Worm (Caenorhabditis elegans) whole organism, L4 larva: ENCODE measurements around the gene sup-18.
A peak's percentile ranks its signal among the peaks of the same experiment; 100 is the strongest.

Source experiments
- D1046.2 ChIP-seq: fragments of 200-800 bp; sonication (Bioruptor generic); IDR thresholded peaks from 2 replicates; pipeline ENCODE4 v1.3.6; 2022; ENCODE audit warnings: missing genetic modification characterization, missing compliant biosample characterization
- F10B5.3 ChIP-seq: sonication (generic microtip); optimal IDR thresholded peaks from 2 replicates; lab custom pipeline; 2016; ENCODE audit warnings: mild to moderate bottlenecking, missing genetic modification characterization, missing compliant biosample characterization
- F37D6.2 ChIP-seq: sonication (generic microtip); optimal IDR thresholded peaks from 2 replicates; lab custom pipeline; 2016; ENCODE audit warnings: mild to moderate bottlenecking, missing genetic modification characterization, missing compliant biosample characterization
- T20F7.1 ChIP-seq: fragments of 200-800 bp; sonication (Bioruptor generic); optimal IDR thresholded peaks from 2 replicates; lab custom pipeline; 2018; ENCODE audit warnings: mild to moderate bottlenecking, missing genetic modification characterization, missing compliant biosample characterization
- T26A8.4 ChIP-seq: fragments of 200-800 bp; sonication (Bioruptor generic); IDR thresholded peaks from 2 replicates; pipeline ENCODE4 v1.3.6; 2022; ENCODE audit warnings: missing genetic modification characterization, missing compliant biosample characterization
- Y48G9A.11 ChIP-seq: fragments of 200-800 bp; sonication (Bioruptor generic); IDR thresholded peaks from 2 replicates; pipeline ENCODE4 v1.3.6; 2022; ENCODE audit warnings: missing genetic modification reagents, missing genetic modification characterization, missing compliant biosample characterization
- Y75B8A.6 ChIP-seq: fragments of 200-800 bp; sonication (Bioruptor generic); IDR thresholded peaks from 2 replicates; pipeline ENCODE4 v1.3.6; 2022; ENCODE audit warnings: missing genetic modification reagents, missing genetic modification characterization, missing compliant biosample characterization
- ceh-28 ChIP-seq: fragments of 150-350 bp; optimal IDR thresholded peaks from 2 replicates; lab custom pipeline; 2014; ENCODE audit warnings: missing biosample characterization, missing genetic modification reagents, missing genetic modification characterization
- ceh-44 ChIP-seq: fragments of 200-800 bp; sonication (Bioruptor generic); IDR thresholded peaks from 2 replicates; pipeline ENCODE4 v1.3.6; 2022; ENCODE audit warnings: missing genetic modification reagents, missing genetic modification characterization, missing compliant biosample characterization
- ceh-62 ChIP-seq: sonication (generic microtip); optimal IDR thresholded peaks from 2 replicates; lab custom pipeline; 2017; ENCODE audit warnings: missing biosample characterization, missing genetic modification characterization
- ceh-82 ChIP-seq: sonication (generic microtip); optimal IDR thresholded peaks from 2 replicates; lab custom pipeline; 2017; ENCODE audit warnings: missing biosample characterization, missing genetic modification characterization
- ces-1 ChIP-seq: fragments of 150-350 bp; sonication (generic microtip); optimal IDR thresholded peaks from 4 replicates; lab custom pipeline; 2014; ENCODE audit warnings: missing biosample characterization, missing genetic modification reagents, missing genetic modification characterization
- cey-2 ChIP-seq: sonication (generic microtip); optimal IDR thresholded peaks from 3 replicates; lab custom pipeline; 2017; ENCODE audit warnings: missing genetic modification characterization, mild to moderate bottlenecking, missing compliant biosample characterization, antibody characterized with exemption, borderline replicate concordance; ENCODE audit not compliant: insufficient read depth
- ctbp-1 ChIP-seq: fragments of 200-800 bp; sonication (Bioruptor generic); IDR thresholded peaks from 2 replicates; pipeline ENCODE4 v1.3.6; 2022; ENCODE audit warnings: missing genetic modification reagents, missing genetic modification characterization, missing compliant biosample characterization
- daf-8 ChIP-seq: fragments of 200-800 bp; sonication (Bioruptor generic); IDR thresholded peaks from 2 replicates; pipeline ENCODE4 v1.3.6; 2022; ENCODE audit warnings: missing genetic modification characterization, missing compliant biosample characterization
- dmd-6 ChIP-seq: fragments of 200-800 bp; sonication (Bioruptor generic); IDR thresholded peaks from 2 replicates; pipeline ENCODE4 v1.3.6; 2022; ENCODE audit warnings: missing genetic modification reagents, missing genetic modification characterization, missing compliant biosample characterization
- dmd-9 ChIP-seq: fragments of 200-800 bp; sonication (Bioruptor generic); IDR thresholded peaks from 2 replicates; pipeline ENCODE4 v1.3.6; 2022; ENCODE audit warnings: missing genetic modification reagents, missing genetic modification characterization, missing compliant biosample characterization
- dpl-1 ChIP-seq: fragments of 150-350 bp; optimal IDR thresholded peaks from 2 replicates; lab custom pipeline; 2014; ENCODE audit warnings: missing biosample characterization, missing genetic modification reagents, missing genetic modification characterization
- dve-1 ChIP-seq: sonication (generic microtip); optimal IDR thresholded peaks from 2 replicates; lab custom pipeline; 2017; ENCODE audit warnings: antibody characterized with exemption, mild to moderate bottlenecking, missing genetic modification characterization, missing compliant biosample characterization; ENCODE audit not compliant: insufficient read depth
- fkh-10 ChIP-seq: fragments of 150-350 bp; optimal IDR thresholded peaks from 2 replicates; lab custom pipeline; 2014; ENCODE audit warnings: missing biosample characterization, missing genetic modification reagents, missing genetic modification characterization
- hif-1 ChIP-seq, 2 experiments: sonication (generic microtip); optimal IDR thresholded peaks; 2 replicates each; lab custom pipeline; 2016 to 2017; ENCODE audit warnings: missing compliant biosample characterization in 2 of 2, missing genetic modification characterization in 2 of 2, missing genetic modification reagents in 2 of 2, missing genotype in 2 of 2, mild to moderate bottlenecking in 1 of 2
- hlh-11 ChIP-seq: fragments of 200-800 bp; sonication (Bioruptor generic); optimal IDR thresholded peaks from 2 replicates; lab custom pipeline; 2018; ENCODE audit warnings: mild to moderate bottlenecking, missing genetic modification characterization, missing compliant biosample characterization
- hlh-30 ChIP-seq: sonication (generic microtip); optimal IDR thresholded peaks from 2 replicates; lab custom pipeline; 2017; ENCODE audit warnings: antibody characterized with exemption, mild to moderate bottlenecking, missing genetic modification characterization, missing compliant biosample characterization; ENCODE audit not compliant: insufficient read depth
- jun-1 ChIP-seq: fragments of 150-350 bp; optimal IDR thresholded peaks from 2 replicates; lab custom pipeline; 2014; ENCODE audit warnings: missing biosample characterization, missing genetic modification reagents, missing genetic modification characterization
- lin-15B ChIP-seq: fragments of 150-350 bp; sonication (generic microtip); optimal IDR thresholded peaks from 3 replicates; lab custom pipeline; 2014; ENCODE audit warnings: missing biosample characterization, missing genetic modification characterization
- lin-29 ChIP-seq: fragments of 200-800 bp; sonication (Bioruptor generic); IDR thresholded peaks from 2 replicates; pipeline ENCODE4 v1.3.6; 2022; ENCODE audit warnings: missing genetic modification reagents, missing genetic modification characterization, missing compliant biosample characterization
- lin-38 ChIP-seq: fragments of 200-800 bp; sonication (Bioruptor generic); IDR thresholded peaks from 2 replicates; pipeline ENCODE4 v1.3.6; 2022; ENCODE audit warnings: missing genetic modification reagents, missing genetic modification characterization, missing compliant biosample characterization
- lin-39 ChIP-seq: fragments of 150-350 bp; optimal IDR thresholded peaks from 2 replicates; lab custom pipeline; 2014; ENCODE audit warnings: missing biosample characterization, missing genetic modification reagents, missing genetic modification characterization
- lsy-2 ChIP-seq, 2 experiments: fragments of 150-350 bp in 1 of 2; sonication (generic microtip) in 1 of 2; optimal IDR thresholded peaks; 2 replicates each; lab custom pipeline; 2014 to 2017; ENCODE audit warnings: missing biosample characterization in 2 of 2, missing genetic modification characterization in 2 of 2
- madf-5 ChIP-seq, 2 experiments: fragments of 200-800 bp; sonication (Bioruptor generic); IDR thresholded peaks; 2 replicates each; pipeline ENCODE4 v1.3.6; 2022; ENCODE audit warnings: missing compliant biosample characterization in 2 of 2, missing genetic modification characterization in 2 of 2
- mdl-1 ChIP-seq, 2 experiments: fragments of 150-350 bp in 1 of 2; sonication (generic microtip) in 1 of 2; optimal IDR thresholded peaks; 2 replicates each; lab custom pipeline; 2014 to 2017; ENCODE audit warnings: missing biosample characterization in 2 of 2, missing genetic modification characterization in 2 of 2
- mep-1 ChIP-seq: fragments of 150-350 bp; sonication (generic microtip); optimal IDR thresholded peaks from 3 replicates; lab custom pipeline; 2014; ENCODE audit warnings: missing biosample characterization, missing genetic modification characterization
- mes-2 ChIP-seq: sonication (generic microtip); optimal IDR thresholded peaks from 2 replicates; lab custom pipeline; 2016; ENCODE audit warnings: missing genotype, mild to moderate bottlenecking, missing genetic modification characterization, missing compliant biosample characterization; ENCODE audit not compliant: poor library complexity, severe bottlenecking
- nhr-10 ChIP-seq: fragments of 150-350 bp; optimal IDR thresholded peaks from 2 replicates; lab custom pipeline; 2014; ENCODE audit warnings: missing biosample characterization, missing genetic modification characterization
- nhr-11 ChIP-seq: fragments of 150-350 bp; optimal IDR thresholded peaks from 2 replicates; lab custom pipeline; 2014; ENCODE audit warnings: missing biosample characterization, missing genetic modification characterization
- nhr-48 ChIP-seq: sonication (generic microtip); optimal IDR thresholded peaks from 2 replicates; lab custom pipeline; 2016; ENCODE audit warnings: mild to moderate bottlenecking, missing genetic modification characterization, missing compliant biosample characterization
- nhr-76 ChIP-seq: fragments of 150-350 bp; optimal IDR thresholded peaks from 2 replicates; lab custom pipeline; 2014; ENCODE audit warnings: missing biosample characterization, missing genetic modification characterization
- pqm-1 ChIP-seq: sonication (generic microtip); optimal IDR thresholded peaks from 2 replicates; lab custom pipeline; 2017; ENCODE audit warnings: missing biosample characterization, missing genetic modification characterization
- sdz-12 ChIP-seq: fragments of 200-800 bp; sonication (Bioruptor generic); optimal IDR thresholded peaks from 2 replicates; lab custom pipeline; 2018; ENCODE audit warnings: mild to moderate bottlenecking, missing genetic modification characterization, missing compliant biosample characterization
- snpc-1.2 ChIP-seq: fragments of 200-800 bp; sonication (Bioruptor generic); IDR thresholded peaks from 2 replicates; pipeline ENCODE4 v1.3.6; 2022; ENCODE audit warnings: missing genetic modification reagents, missing genetic modification characterization, missing compliant biosample characterization
- tag-97 ChIP-seq: fragments of 200-800 bp; sonication (Bioruptor generic); IDR thresholded peaks from 2 replicates; pipeline ENCODE4 v1.3.6; 2022; ENCODE audit warnings: missing genetic modification characterization, missing compliant biosample characterization
- zag-1 ChIP-seq: fragments of 150-350 bp; optimal IDR thresholded peaks from 2 replicates; lab custom pipeline; 2014; ENCODE audit warnings: missing biosample characterization, missing genetic modification characterization
- zfp-2 ChIP-seq: sonication (generic microtip); optimal IDR thresholded peaks from 2 replicates; lab custom pipeline; 2016; ENCODE audit warnings: mild to moderate bottlenecking, missing genetic modification characterization, missing compliant biosample characterization
- zip-2 ChIP-seq: fragments of 150-350 bp; optimal IDR thresholded peaks from 2 replicates; lab custom pipeline; 2014; ENCODE audit warnings: missing biosample characterization, missing genetic modification characterization
- ztf-7 ChIP-seq: fragments of 150-350 bp; optimal IDR thresholded peaks from 2 replicates; lab custom pipeline; 2014; ENCODE audit warnings: missing biosample characterization, missing genetic modification characterization

The sup-18 gene

DNA sequence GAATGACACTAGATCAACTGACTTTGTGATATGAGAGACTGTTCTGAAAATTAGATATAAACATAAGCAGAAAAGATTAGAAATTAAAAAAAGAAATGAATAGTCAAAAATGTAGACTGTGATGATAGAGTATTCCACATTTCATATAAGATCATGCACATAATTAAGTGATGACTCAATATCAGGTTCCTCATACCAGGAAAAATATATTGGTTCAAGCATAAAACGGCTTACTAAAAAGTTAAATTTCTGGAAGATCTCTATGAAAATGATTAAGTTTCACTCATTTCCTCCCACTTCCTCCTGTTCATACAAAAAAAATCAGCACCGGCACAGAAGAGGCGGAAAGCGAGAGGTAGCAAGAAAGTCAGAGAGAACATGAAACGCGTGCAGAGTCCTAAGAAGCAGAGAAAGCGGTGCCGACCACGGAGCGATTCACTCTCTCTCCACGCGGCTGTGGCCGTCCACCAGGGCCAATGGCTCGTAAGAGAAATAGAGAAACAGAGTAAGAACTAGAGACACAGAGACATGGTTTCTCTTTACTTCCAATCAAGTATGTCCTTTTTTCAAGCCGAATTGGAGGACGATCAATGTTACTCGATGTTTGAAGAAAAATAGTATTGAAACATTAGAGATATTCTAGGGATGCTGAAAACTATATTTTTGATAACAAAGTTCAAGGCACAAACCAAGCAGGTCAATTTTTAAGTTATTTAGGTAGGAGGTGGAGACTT lies 13.0 kb upstream of the sup-18 start, which contains the start of the genes ZK688.5 and fahd-1 (continued):
- TF ChIP-seq jun-1 (tag; lab: Kevin White, UChicago) = no peak
- TF ChIP-seq nhr-10 (tag; lab: Kevin White, UChicago) = peak; percentile 45
- no peak for TF ChIP-seq zag-1 (tag; lab: Kevin White, UChicago)
- peak; percentile 72 for TF ChIP-seq dmd-6 (GFP tag; lab: Robert Waterston, UW)
- peak; percentile 57 for TF ChIP-seq ctbp-1 (GFP tag; lab: Robert Waterston, UW)
- TF ChIP-seq nhr-48 = peak; percentile 31
- no peak for TF ChIP-seq ztf-7 (tag; lab: Kevin White, UChicago)
- TF ChIP-seq mdl-1 (tag; optimal IDR thresholded peaks at IDR 0.05; lab: Kevin White, UChicago) = peak; percentile 68 to 94
- no peak for TF ChIP-seq snpc-1.2
- TF ChIP-seq cey-2 (tag; lab: Kevin White, UChicago) = no peak
- TF ChIP-seq dpl-1 (GFP tag; lab: Kevin White, UChicago) = peak; percentile 52
- peak; percentile 72 for TF ChIP-seq mes-2 (tag; lab: Kevin White, UChicago)
- TF ChIP-seq ces-1 (GFP tag; lab: Kevin White, UChicago) = no peak
- peak; percentile 78 for TF ChIP-seq nhr-11 (tag; lab: Kevin White, UChicago)
- no peak for TF ChIP-seq nhr-76 (tag; lab: Kevin White, UChicago)
- peak; percentile 88 for TF ChIP-seq mep-1 (tag; lab: Kevin White, UChicago)
- no peak for TF ChIP-seq Y75B8A.6 (GFP tag; lab: Robert Waterston, UW)
- no peak for TF ChIP-seq F10B5.3 (tag; lab: Kevin White, UChicago)
- TF ChIP-seq ceh-28 (tag; lab: Kevin White, UChicago) = no peak
- TF ChIP-seq ceh-62 (tag; lab: Kevin White, UChicago) = no peak
- no peak for TF ChIP-seq F37D6.2
- no peak for TF ChIP-seq D1046.2 (GFP tag; lab: Robert Waterston, UW)
- TF ChIP-seq lin-39 (tag; lab: Kevin White, UChicago) = no peak
- TF ChIP-seq pqm-1 (tag; lab: Kevin White, UChicago) = peak; percentile 48
- TF ChIP-seq tag-97 = no peak
- peak in 1 of 2 experiments; percentile 68 for TF ChIP-seq hif-1 (tag; optimal IDR thresholded peaks at IDR 0.05; lab: Kevin White, UChicago)
- TF ChIP-seq lin-38 (GFP tag; lab: Robert Waterston, UW) = peak; percentile 55
- peak; percentile 18; the same call in 1 of the 2 replicates for TF ChIP-seq T26A8.4
- peak; percentile 48 for TF ChIP-seq fkh-10 (GFP tag; lab: Kevin White, UChicago)
- no peak for TF ChIP-seq lin-15B (tag; lab: Kevin White, UChicago)
- no peak for TF ChIP-seq ceh-82 (tag; lab: Kevin White, UChicago)

DNA sequence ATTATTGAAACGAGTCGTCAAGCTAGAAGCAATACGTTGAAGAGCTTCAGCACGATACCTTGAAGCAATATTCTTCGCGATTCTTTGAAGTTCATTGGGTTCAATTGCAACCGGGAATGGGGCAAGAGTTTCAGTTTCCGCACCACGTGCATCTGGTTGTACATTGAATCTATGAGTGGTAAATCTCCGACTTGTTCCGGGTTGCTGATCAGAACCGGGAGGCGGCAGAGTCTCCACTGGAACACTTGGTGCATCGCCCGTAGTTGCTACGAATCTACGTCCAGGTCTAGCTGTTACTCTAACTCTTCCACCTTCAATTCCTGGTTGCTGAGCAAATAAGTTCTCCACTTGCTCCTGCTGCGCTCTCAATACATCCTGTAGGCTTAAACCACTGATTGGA lies 10.3 kb upstream of the sup-18 start:
- TF ChIP-seq ztf-7 (tag; lab: Kevin White, UChicago) (no peak), ceh-82 (tag; lab: Kevin White, UChicago) (no peak), nhr-48 (no peak), daf-8 (GFP tag; lab: Robert Waterston, UW) (no peak), ces-1 (GFP tag; lab: Kevin White, UChicago) (no peak)
- TF ChIP-seq, all 104 proteins: peak for 0

DNA sequence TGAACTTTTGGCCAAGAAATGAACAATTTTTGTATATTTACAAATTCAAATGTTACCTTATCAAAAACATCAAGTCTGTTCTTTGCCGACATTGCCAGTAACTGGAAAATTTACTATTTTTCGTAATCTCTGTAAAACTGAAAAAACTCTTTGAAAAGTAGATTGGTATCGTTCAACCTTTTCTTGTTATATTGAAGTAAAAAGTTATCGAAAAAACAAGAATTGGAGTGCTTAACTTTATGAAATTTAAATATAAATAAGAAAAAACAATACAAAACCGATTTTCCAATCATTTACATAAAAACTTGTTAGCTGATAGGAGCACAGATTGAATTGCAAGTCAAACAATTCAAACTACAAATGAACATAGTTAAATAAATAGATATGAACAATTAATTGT lies 6.2 kb upstream of the sup-18 start, which contains the start of gene ZK688.11:
ZK688.11 (minus strand) TSS at position 101 of the 400 bp plus-strand sequence.
- TF ChIP-seq dve-1 (peak; percentile 3), mep-1 (tag; lab: Kevin White, UChicago) (peak; percentile 27), hlh-11 (tag; lab: Kevin White, UChicago) (no peak)
- TF ChIP-seq, all 104 proteins: peak for 2

DNA sequence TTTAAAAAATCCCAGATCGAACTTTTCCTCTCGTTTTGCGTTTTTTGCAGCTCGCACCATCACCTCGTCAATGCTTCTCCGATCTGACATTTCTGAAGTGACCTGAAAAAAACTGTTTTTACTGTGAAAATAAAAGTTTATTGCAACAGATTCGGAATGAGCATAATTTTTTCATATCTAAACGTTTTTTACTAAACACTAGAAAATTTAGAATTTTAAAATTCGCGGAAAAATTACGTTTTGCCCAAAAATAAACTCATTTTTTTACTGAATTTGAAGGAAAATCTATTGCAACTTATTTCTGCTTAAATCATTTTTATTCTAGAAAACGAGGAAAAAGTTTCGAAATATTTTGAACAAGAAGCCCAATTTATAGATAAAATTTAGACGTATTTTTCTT lies 4.2 kb upstream of the sup-18 start, which contains the start of gene ZK688.9:
ZK688.9 (minus strand) TSS at position 101 of the 400 bp plus-strand sequence.
- TF ChIP-seq madf-5 (GFP tag; IDR thresholded peaks at IDR 0.05; lab: Robert Waterston, UW) (no peak), zfp-2 (tag; lab: Kevin White, UChicago) (no peak), dve-1 (no peak), T20F7.1 (GFP tag; lab: Kevin White, UChicago) (no peak), sdz-12 (GFP tag; lab: Kevin White, UChicago) (no peak), zip-2 (tag; lab: Kevin White, UChicago) (no peak), lsy-2 (tag; optimal IDR thresholded peaks at IDR 0.05; lab: Kevin White, UChicago) (no peak), lin-29 (GFP tag; lab: Robert Waterston, UW) (no peak), ceh-44 (GFP tag; lab: Robert Waterston, UW) (no peak), hlh-30 (tag; lab: Kevin White, UChicago) (no peak), dmd-9 (GFP tag; lab: Robert Waterston, UW) (no peak), D1046.2 (GFP tag; lab: Robert Waterston, UW) (no peak), Y48G9A.11 (GFP tag; lab: Robert Waterston, UW) (no peak)
